Comparison of ENCODE assay signal across 1 fruit fly cellular context in the genomic region with DNA sequence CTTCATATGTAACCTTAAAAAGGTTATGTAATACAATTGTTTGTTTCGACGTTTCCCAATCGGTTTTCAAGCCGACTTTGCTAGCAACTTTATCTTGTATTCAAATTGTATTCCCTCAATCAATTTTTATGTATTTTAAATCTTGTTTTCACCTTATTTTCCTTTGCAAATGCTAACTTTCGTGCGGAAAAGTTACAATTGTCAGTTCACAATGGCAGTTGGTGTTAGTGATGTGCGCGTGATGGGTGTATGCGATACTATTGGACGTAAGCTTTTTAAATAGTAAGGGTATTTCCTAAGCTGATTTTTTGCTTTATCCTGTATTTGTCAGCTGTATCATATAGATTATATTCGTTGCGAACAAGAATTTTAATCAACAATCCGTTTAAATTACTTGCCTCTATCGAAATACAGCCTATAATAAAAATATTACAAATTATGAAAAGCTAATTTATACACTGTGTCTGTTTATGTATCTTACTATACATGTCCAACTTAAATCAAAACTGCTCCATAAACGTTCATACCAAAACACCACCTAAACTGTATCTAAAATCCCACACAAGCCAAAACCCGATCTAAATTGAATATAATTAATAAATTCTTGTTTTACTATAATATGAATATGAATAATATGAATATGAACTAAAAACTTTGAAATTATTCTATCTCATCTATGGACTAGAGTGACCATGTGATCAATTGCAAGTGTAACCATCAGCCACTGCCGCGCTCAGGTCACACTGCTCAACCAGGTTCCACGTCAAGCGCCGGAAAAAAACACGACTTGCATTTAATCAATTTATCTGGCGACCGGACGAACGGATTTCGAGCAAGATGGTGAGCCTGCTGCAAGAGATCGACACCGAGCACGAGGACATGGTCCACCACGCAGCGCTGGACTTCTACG.
TF ChIP-seq lines count a peak whose summit lies in the region.

Gene ATPsynCF6, minus strand, starts transcription at position 236 of the 910 bp plus-strand sequence.
Gene Sec13, plus strand, starts transcription at position 450 of the 910 bp plus-strand sequence.

TF ChIP-seq in whole organism, embryonic, 481 proteins besides CTCF, POLR2A, EP300 and RAD21 (continued from another document):
- TF ChIP-seq pros (GFP tag; optimal IDR thresholded peaks at IDR 0.05; lab: Kevin White, UChicago), result no peak
- no peak for TF ChIP-seq danr (GFP tag; IDR thresholded peaks at IDR 0.05; lab: Robert Waterston, UW)
- TF ChIP-seq insv (GFP tag; optimal IDR thresholded peaks at IDR 0.05; lab: Kevin White, UChicago), result no peak
- TF ChIP-seq CG7839 (tag; optimal IDR thresholded peaks at IDR 0.05; lab: Kevin White, UChicago), result peak; percentile 60
- TF ChIP-seq CG12104 (GFP tag; optimal IDR thresholded peaks at IDR 0.05; lab: Kevin White, UChicago), result peak; percentile 73
- peak; percentile 59 for TF ChIP-seq lilli (GFP tag; optimal IDR thresholded peaks at IDR 0.05; lab: Kevin White, UChicago)
- TF ChIP-seq CG4282 (GFP tag; optimal IDR thresholded peaks at IDR 0.05; lab: Kevin White, UChicago), result no peak
- peak; percentile 7 for TF ChIP-seq ewg (GFP tag; optimal IDR thresholded peaks at IDR 0.05; lab: Kevin White, UChicago)
- TF ChIP-seq chm (GFP tag; IDR thresholded peaks at IDR 0.05; lab: Robert Waterston, UW), result peak; percentile 47; the same call in 1 of the 2 replicates
- peak; percentile 16 for TF ChIP-seq CG17802 (tag; optimal IDR thresholded peaks at IDR 0.05; lab: Kevin White, UChicago)
- no peak for TF ChIP-seq ttk (GFP tag; IDR thresholded peaks at IDR 0.05; lab: Robert Waterston, UW)
- TF ChIP-seq CG13775 (GFP tag; optimal IDR thresholded peaks at IDR 0.05; lab: Kevin White, UChicago), result peak; percentile 24
- peak; percentile 47 for TF ChIP-seq sisA (GFP tag; IDR thresholded peaks at IDR 0.05; lab: Robert Waterston, UW)
- TF ChIP-seq NC2β (GFP tag; optimal IDR thresholded peaks at IDR 0.05; lab: Kevin White, UChicago), result no peak
- peak; percentile 61 for TF ChIP-seq CG4424 (GFP tag; optimal IDR thresholded peaks at IDR 0.05; lab: Kevin White, UChicago)
- TF ChIP-seq lbe (GFP tag; optimal IDR thresholded peaks at IDR 0.05; lab: Kevin White, UChicago), result no peak
- TF ChIP-seq CG4707 (GFP tag; optimal IDR thresholded peaks at IDR 0.05; lab: Kevin White, UChicago), result no peak
- no peak for TF ChIP-seq Dip2 (GFP tag; IDR thresholded peaks at IDR 0.05; lab: Robert Waterston, UW)
- TF ChIP-seq shn (GFP tag; optimal IDR thresholded peaks at IDR 0.05; lab: Kevin White, UChicago), result no peak
- TF ChIP-seq CG6854 (GFP tag; optimal IDR thresholded peaks at IDR 0.05; lab: Kevin White, UChicago), result no peak
- TF ChIP-seq Sox102F (GFP tag; optimal IDR thresholded peaks at IDR 0.05; lab: Kevin White, UChicago), result peak; percentile 29
- no peak for TF ChIP-seq Vsx1 (GFP tag; optimal IDR thresholded peaks at IDR 0.05; lab: Kevin White, UChicago)
- no peak for TF ChIP-seq ham (GFP tag; IDR thresholded peaks at IDR 0.05; lab: Robert Waterston, UW)
- TF ChIP-seq fu2 (GFP tag; optimal IDR thresholded peaks at IDR 0.05; lab: Kevin White, UChicago), result no peak
- no peak for TF ChIP-seq Chrac-16 (GFP tag; optimal IDR thresholded peaks at IDR 0.05; lab: Kevin White, UChicago)
- peak; percentile 73 for TF ChIP-seq CG10543 (GFP tag; optimal IDR thresholded peaks at IDR 0.05; lab: Kevin White, UChicago)
- TF ChIP-seq inv (GFP tag; IDR thresholded peaks at IDR 0.05; lab: Robert Waterston, UW; ENCODE audit: partially characterized antibody), result peak; percentile 95
- TF ChIP-seq Deaf1 (tag; optimal IDR thresholded peaks at IDR 0.05; lab: Kevin White, UChicago), result peak; percentile 3
- peak; percentile 31 for TF ChIP-seq dmrt99B (tag; optimal IDR thresholded peaks at IDR 0.05; lab: Kevin White, UChicago)
- no peak for TF ChIP-seq Spps (tag; optimal IDR thresholded peaks at IDR 0.05; lab: Kevin White, UChicago)
TF ChIP-seq in whole organism, embryonic: peak in this region for 260.
